Worm (Caenorhabditis elegans) whole organism, late embryonic: ENCODE results near the gene F40G9.9.

Experiments used
- F13H6.1 ChIP-seq: sonication (generic microtip); optimal IDR thresholded peaks from 2 replicates; lab custom pipeline; 2016; ENCODE audit warnings: missing genetic modification characterization, missing compliant biosample characterization
- ceh-22 ChIP-seq: sonication (generic microtip); optimal IDR thresholded peaks from 2 replicates; lab custom pipeline; 2017; ENCODE audit warnings: missing biosample characterization, missing genetic modification characterization
- ceh-30 ChIP-seq: fragments of 150-350 bp; optimal IDR thresholded peaks from 2 replicates; lab custom pipeline; 2014; ENCODE audit warnings: missing biosample characterization, missing genetic modification characterization
- ceh-45 ChIP-seq: fragments of 200-800 bp; sonication (Bioruptor generic); IDR thresholded peaks from 2 replicates; pipeline ENCODE4 v1.3.6; 2022; ENCODE audit warnings: missing genetic modification reagents, missing genetic modification characterization, missing compliant biosample characterization
- ceh-48 ChIP-seq: sonication (generic microtip); optimal IDR thresholded peaks from 2 replicates; lab custom pipeline; 2016; ENCODE audit warnings: missing genetic modification characterization, inconsistent platforms, missing compliant biosample characterization
- elt-4 ChIP-seq: sonication (generic microtip); optimal IDR thresholded peaks from 2 replicates; lab custom pipeline; 2016; ENCODE audit warnings: missing genetic modification characterization, missing compliant biosample characterization
- hlh-6 ChIP-seq: sonication (generic microtip); optimal IDR thresholded peaks from 2 replicates; lab custom pipeline; 2016; ENCODE audit warnings: missing genotype, missing genetic modification characterization, missing compliant biosample characterization
- nfya-1 ChIP-seq: sonication (generic microtip); optimal IDR thresholded peaks from 2 replicates; lab custom pipeline; 2017; ENCODE audit warnings: missing genetic modification characterization, mild to moderate bottlenecking, missing compliant biosample characterization, antibody characterized with exemption, moderate library complexity
- pax-1 ChIP-seq: fragments of 150-350 bp; optimal IDR thresholded peaks from 2 replicates; lab custom pipeline; 2014; ENCODE audit warnings: missing biosample characterization, missing genetic modification characterization
- pqm-1 ChIP-seq: sonication (generic microtip); optimal IDR thresholded peaks from 2 replicates; lab custom pipeline; 2016; ENCODE audit warnings: missing genetic modification characterization, missing compliant biosample characterization
- sox-4 ChIP-seq: sonication (generic microtip); optimal IDR thresholded peaks from 2 replicates; lab custom pipeline; 2017; ENCODE audit warnings: mild to moderate bottlenecking, missing genetic modification characterization, inconsistent platforms, missing compliant biosample characterization
- tbx-7 ChIP-seq: sonication (generic microtip); optimal IDR thresholded peaks from 2 replicates; lab custom pipeline; 2016; ENCODE audit warnings: missing genotype, missing genetic modification characterization, missing compliant biosample characterization

- TF ChIP-seq ceh-45, result no peak
- no peak for TF ChIP-seq sox-4 (tag; lab: Kevin White, UChicago)
- no peak for TF ChIP-seq pqm-1 (tag; lab: Kevin White, UChicago)
- no peak for TF ChIP-seq elt-4 (tag; lab: Kevin White, UChicago)
- no peak for TF ChIP-seq F13H6.1 (tag; lab: Kevin White, UChicago)
- TF ChIP-seq ceh-48, result no peak
- TF ChIP-seq pax-1, result no peak
- TF ChIP-seq nfya-1 (tag; lab: Kevin White, UChicago), result no peak
- no peak for TF ChIP-seq ceh-22 (tag; lab: Kevin White, UChicago)
- no peak for TF ChIP-seq tbx-7 (tag; lab: Kevin White, UChicago)
- TF ChIP-seq ceh-30, result no peak
- TF ChIP-seq hlh-6 (tag; lab: Kevin White, UChicago), result no peak
These were observed 10.6 kb upstream of the F40G9.9 start, which contains the start of gene F40G9.15 for ce11 chrIII:182080-182479.
